Worm (Caenorhabditis elegans): ENCODE measurements around the gene C23G10.10.

- TF ChIP-seq aly-2 (tag; optimal IDR thresholded peaks at IDR 0.05), result no peak
- no peak for TF ChIP-seq ZK546.5 (tag; optimal IDR thresholded peaks at IDR 0.05)
- no peak for TF ChIP-seq ama-1 (optimal IDR thresholded peaks at IDR 0.05)
- no peak for TF ChIP-seq snpc-4 (tag; optimal IDR thresholded peaks at IDR 0.05)
- no peak for TF ChIP-seq jun-1 (tag; optimal IDR thresholded peaks at IDR 0.05)
- no peak for TF ChIP-seq fos-1 (tag; optimal IDR thresholded peaks at IDR 0.05)
- TF ChIP-seq daf-12 (tag; optimal IDR thresholded peaks at IDR 0.05), result no peak
- no peak for TF ChIP-seq ztf-11 (tag; optimal IDR thresholded peaks at IDR 0.05)
- TF ChIP-seq nhr-237 (tag; optimal IDR thresholded peaks at IDR 0.05), result no peak
- no peak for TF ChIP-seq ceh-82 (tag; optimal IDR thresholded peaks at IDR 0.05)
- TF ChIP-seq elt-3 (tag; optimal IDR thresholded peaks at IDR 0.05), result no peak
- no peak for TF ChIP-seq eor-1 (tag; optimal IDR thresholded peaks at IDR 0.05)
- TF ChIP-seq elt-2 (tag; optimal IDR thresholded peaks at IDR 0.05), result no peak
Measured at ce11 chrIII:6236649-6237048, 22.8 kb upstream of the C23G10.10 start, which contains the start of gene T12A2.21.

Data from whole organism, L3 larva.